Worm (Caenorhabditis elegans) whole organism, L3 larva: ENCODE results near the gene ipp-5.
A peak's percentile ranks its signal among the peaks of the same experiment; 100 is the strongest.

ENCODE experiments used
- R02D3.7 ChIP-seq: fragments of 150-350 bp; optimal IDR thresholded peaks from 2 replicates; lab custom pipeline; 2014; ENCODE audit warnings: missing biosample characterization, missing genetic modification characterization
- ZK546.5 ChIP-seq: sonication (generic microtip); optimal IDR thresholded peaks from 2 replicates; lab custom pipeline; 2017; ENCODE audit warnings: missing biosample characterization, missing genetic modification characterization
- aly-2 ChIP-seq: fragments of 150-350 bp; optimal IDR thresholded peaks from 2 replicates; lab custom pipeline; 2014; ENCODE audit warnings: missing biosample characterization, missing genetic modification characterization
- ama-1 ChIP-seq: fragments of 150-350 bp; optimal IDR thresholded peaks from 2 replicates; lab custom pipeline; 2018
- ceh-16 ChIP-seq: sonication (generic microtip); optimal IDR thresholded peaks from 2 replicates; lab custom pipeline; 2017; ENCODE audit warnings: missing biosample characterization, missing genetic modification characterization
- ceh-28 ChIP-seq: fragments of 150-350 bp; optimal IDR thresholded peaks from 2 replicates; lab custom pipeline; 2014; ENCODE audit warnings: missing biosample characterization, missing genetic modification reagents, missing genetic modification characterization
- ceh-82 ChIP-seq: fragments of 150-350 bp; optimal IDR thresholded peaks from 2 replicates; lab custom pipeline; 2014; ENCODE audit warnings: missing biosample characterization, missing genetic modification characterization
- ceh-9 ChIP-seq: sonication (generic microtip); optimal IDR thresholded peaks from 2 replicates; lab custom pipeline; 2018; ENCODE audit warnings: missing biosample characterization, missing genetic modification characterization
- daf-12 ChIP-seq: fragments of 150-350 bp; optimal IDR thresholded peaks from 2 replicates; lab custom pipeline; 2014; ENCODE audit warnings: missing biosample characterization, missing genetic modification reagents, missing genetic modification characterization
- egl-27 ChIP-seq: sonication (generic microtip); optimal IDR thresholded peaks from 4 replicates; lab custom pipeline; 2017; ENCODE audit warnings: missing biosample characterization, missing genetic modification reagents, missing genetic modification characterization
- egl-5 ChIP-seq: fragments of 150-350 bp; optimal IDR thresholded peaks from 2 replicates; lab custom pipeline; 2017; ENCODE audit warnings: missing biosample characterization, missing genetic modification reagents, missing genetic modification characterization, inconsistent platforms
- elt-1 ChIP-seq: fragments of 150-350 bp; optimal IDR thresholded peaks from 2 replicates; lab custom pipeline; 2014; ENCODE audit warnings: missing biosample characterization, missing genetic modification characterization
- elt-2 ChIP-seq: sonication (generic microtip); optimal IDR thresholded peaks from 2 replicates; lab custom pipeline; 2016; ENCODE audit warnings: missing genetic modification reagents, mild to moderate bottlenecking, missing genetic modification characterization, missing compliant biosample characterization
- elt-3 ChIP-seq, 3 experiments: fragments of 150-350 bp in 1 of 3; sonication (generic microtip) in 2 of 3; optimal IDR thresholded peaks; 2 replicates in 2 of 3; 4 replicates in 1 of 3; lab custom pipeline; 2014 to 2017; ENCODE audit warnings: missing biosample characterization in 3 of 3, missing genetic modification characterization in 3 of 3
- fkh-10 ChIP-seq: sonication (generic microtip); optimal IDR thresholded peaks from 2 replicates; lab custom pipeline; 2017; ENCODE audit warnings: missing biosample characterization, missing genetic modification reagents, missing genetic modification characterization
- fos-1 ChIP-seq: fragments of 150-350 bp; optimal IDR thresholded peaks from 2 replicates; lab custom pipeline; 2014; ENCODE audit warnings: missing biosample characterization, missing genetic modification characterization
- hmg-11 ChIP-seq: sonication (generic microtip); optimal IDR thresholded peaks from 2 replicates; lab custom pipeline; 2016; ENCODE audit warnings: missing genetic modification characterization, missing compliant biosample characterization
- jun-1 ChIP-seq: fragments of 150-350 bp; optimal IDR thresholded peaks from 2 replicates; lab custom pipeline; 2014; ENCODE audit warnings: missing biosample characterization, missing genetic modification reagents, missing genetic modification characterization
- lin-15B ChIP-seq: fragments of 150-350 bp; optimal IDR thresholded peaks from 2 replicates; lab custom pipeline; 2014; ENCODE audit warnings: missing biosample characterization, missing genetic modification characterization
- lin-39 ChIP-seq: fragments of 150-350 bp; optimal IDR thresholded peaks from 2 replicates; lab custom pipeline; 2018; ENCODE audit warnings: missing biosample characterization, missing genetic modification reagents, missing genetic modification characterization
- lsy-12 ChIP-seq: sonication (generic microtip); optimal IDR thresholded peaks from 2 replicates; lab custom pipeline; 2016; ENCODE audit warnings: mild to moderate bottlenecking, missing genetic modification characterization, missing compliant biosample characterization
- mdl-1 ChIP-seq: fragments of 150-350 bp; optimal IDR thresholded peaks from 2 replicates; lab custom pipeline; 2014; ENCODE audit warnings: missing biosample characterization, missing genetic modification characterization
- mml-1 ChIP-seq: fragments of 150-350 bp; sonication (generic microtip); optimal IDR thresholded peaks from 3 replicates; lab custom pipeline; 2014; ENCODE audit warnings: missing biosample characterization, missing genetic modification characterization
- nfya-1 ChIP-seq: sonication (generic microtip); optimal IDR thresholded peaks from 2 replicates; lab custom pipeline; 2017; ENCODE audit warnings: missing genetic modification characterization, mild to moderate bottlenecking, missing compliant biosample characterization, antibody characterized with exemption, moderate library complexity; ENCODE audit not compliant: insufficient read depth
- nhr-11 ChIP-seq: fragments of 150-350 bp; optimal IDR thresholded peaks from 2 replicates; lab custom pipeline; 2014; ENCODE audit warnings: missing biosample characterization, missing genetic modification characterization
- nhr-12 ChIP-seq: fragments of 150-350 bp; optimal IDR thresholded peaks from 2 replicates; lab custom pipeline; 2014; ENCODE audit warnings: missing biosample characterization, missing genetic modification characterization
- nhr-23 ChIP-seq: fragments of 150-350 bp; optimal IDR thresholded peaks from 2 replicates; lab custom pipeline; 2014; ENCODE audit warnings: missing biosample characterization, missing genetic modification reagents, missing genetic modification characterization
- nhr-237 ChIP-seq: fragments of 150-350 bp; optimal IDR thresholded peaks from 2 replicates; lab custom pipeline; 2014; ENCODE audit warnings: missing biosample characterization, missing genetic modification characterization
- nhr-25 ChIP-seq: sonication (generic microtip); optimal IDR thresholded peaks from 2 replicates; lab custom pipeline; 2017; ENCODE audit warnings: missing biosample characterization, missing genetic modification characterization
- nhr-28 ChIP-seq: fragments of 150-350 bp; optimal IDR thresholded peaks from 2 replicates; lab custom pipeline; 2014; ENCODE audit warnings: missing biosample characterization, missing genetic modification characterization
- nhr-67 ChIP-seq: fragments of 150-350 bp; optimal IDR thresholded peaks from 2 replicates; lab custom pipeline; 2014; ENCODE audit warnings: missing biosample characterization, missing genetic modification characterization
- nhr-76 ChIP-seq: fragments of 150-350 bp; sonication (generic microtip); optimal IDR thresholded peaks from 5 replicates; lab custom pipeline; 2014; ENCODE audit warnings: missing biosample characterization, missing genetic modification characterization
- nhr-77 ChIP-seq: fragments of 150-350 bp; optimal IDR thresholded peaks from 2 replicates; lab custom pipeline; 2014; ENCODE audit warnings: missing biosample characterization, missing genetic modification characterization
- pha-4 ChIP-seq: fragments of 150-350 bp; optimal IDR thresholded peaks from 2 replicates; lab custom pipeline; 2014; ENCODE audit warnings: missing biosample characterization, missing genetic modification reagents, missing genetic modification characterization
- pqm-1 ChIP-seq: fragments of 150-350 bp; optimal IDR thresholded peaks from 2 replicates; lab custom pipeline; 2017; ENCODE audit warnings: missing biosample characterization, missing genetic modification characterization, inconsistent platforms
- sea-2 ChIP-seq: fragments of 150-350 bp; sonication (generic microtip); optimal IDR thresholded peaks from 4 replicates; lab custom pipeline; 2014; ENCODE audit warnings: missing biosample characterization, missing genetic modification reagents, missing genetic modification characterization
- skn-1 ChIP-seq: fragments of 150-350 bp; optimal IDR thresholded peaks from 2 replicates; lab custom pipeline; 2014; ENCODE audit warnings: missing biosample characterization, missing genetic modification characterization
- snpc-4 ChIP-seq: fragments of 150-350 bp; optimal IDR thresholded peaks from 2 replicates; lab custom pipeline; 2014; ENCODE audit warnings: missing biosample characterization, missing genetic modification characterization
- unc-39 ChIP-seq: sonication (generic microtip); optimal IDR thresholded peaks from 4 replicates; lab custom pipeline; 2017; ENCODE audit warnings: missing biosample characterization, missing genetic modification characterization
- unc-62 ChIP-seq: fragments of 150-350 bp; sonication (generic microtip); optimal IDR thresholded peaks from 4 replicates; lab custom pipeline; 2014; ENCODE audit warnings: missing biosample characterization, missing genetic modification reagents, missing genetic modification characterization
- zag-1 ChIP-seq: fragments of 150-350 bp; optimal IDR thresholded peaks from 2 replicates; lab custom pipeline; 2014; ENCODE audit warnings: missing biosample characterization, missing genetic modification characterization
- ztf-11 ChIP-seq: fragments of 150-350 bp; optimal IDR thresholded peaks from 2 replicates; lab custom pipeline; 2014; ENCODE audit warnings: missing biosample characterization, missing genetic modification characterization
- ztf-4 ChIP-seq: fragments of 150-350 bp; optimal IDR thresholded peaks from 2 replicates; lab custom pipeline; 2014; ENCODE audit warnings: missing biosample characterization, missing genetic modification characterization

ipp-5 gene

DNA sequence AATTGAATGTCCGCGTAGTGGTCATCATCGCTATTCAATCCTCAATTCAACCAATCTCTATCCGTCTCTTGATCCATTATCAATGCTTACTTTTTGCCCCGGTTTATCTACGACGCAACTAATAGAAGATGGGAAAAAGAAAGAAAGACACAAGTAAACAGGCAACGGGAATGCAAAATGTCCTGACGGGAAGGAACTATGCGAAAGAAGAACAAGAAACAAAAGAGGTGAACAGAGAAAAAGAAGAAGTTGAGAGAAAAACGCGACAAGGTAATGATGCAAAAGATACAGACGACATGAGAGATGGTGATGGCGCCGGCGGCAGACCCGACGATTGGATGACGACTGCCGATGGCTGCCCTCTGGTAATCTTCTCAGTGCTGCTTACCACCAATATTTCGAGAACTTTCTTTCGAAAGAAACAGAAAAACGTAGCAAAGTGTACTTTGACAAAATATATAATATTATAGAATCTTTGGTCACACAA lies 10.8 kb downstream of the ipp-5 start (continued):
- peak; percentile 44 for TF ChIP-seq ceh-28
- TF ChIP-seq hmg-11 (tag; lab: Kevin White, UChicago): peak; percentile 58
- TF ChIP-seq nhr-77 (tag; lab: Kevin White, UChicago): no peak
- no peak for TF ChIP-seq ceh-82 (tag; lab: Kevin White, UChicago)
- TF ChIP-seq nhr-11: no peak
- TF ChIP-seq R02D3.7 (tag; lab: Kevin White, UChicago): peak; percentile 21
- TF ChIP-seq lsy-12: peak; percentile 28
- TF ChIP-seq elt-2: peak; percentile 92
- TF ChIP-seq mdl-1 (tag; lab: Kevin White, UChicago): peak; percentile 19

DNA sequence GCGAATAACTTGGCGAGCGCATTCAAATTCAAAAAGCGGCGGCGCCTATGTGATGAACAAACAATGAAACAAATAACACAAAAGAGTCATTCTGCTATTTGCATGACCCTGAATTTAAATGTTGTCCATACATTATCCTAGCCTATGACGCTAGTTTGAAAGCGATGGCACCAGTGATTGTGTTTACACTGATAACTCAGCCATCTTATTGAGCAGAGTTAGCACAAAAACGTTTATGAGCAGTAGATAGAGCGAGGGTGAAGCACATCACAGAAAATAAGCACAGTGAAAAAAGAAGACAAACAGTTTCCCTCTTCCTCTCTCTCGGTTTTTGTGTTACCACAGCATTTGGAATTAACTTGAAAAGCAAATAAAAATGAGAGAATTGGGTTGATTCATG lies 12.0 kb downstream of the ipp-5 start:
- TF ChIP-seq unc-39 (tag; lab: Kevin White, UChicago) (no peak), snpc-4 (tag; lab: Kevin White, UChicago) (no peak), nfya-1 (tag; lab: Kevin White, UChicago) (no peak), nhr-237 (tag; lab: Kevin White, UChicago) (no peak), nhr-12 (tag; lab: Kevin White, UChicago) (no peak), ceh-16 (tag; lab: Kevin White, UChicago) (no peak), fkh-10 (GFP tag; lab: Kevin White, UChicago) (no peak), elt-1 (tag; lab: Kevin White, UChicago) (no peak), elt-2 (peak; percentile 8), hmg-11 (tag; lab: Kevin White, UChicago) (no peak), fos-1 (tag; lab: Kevin White, UChicago) (no peak), skn-1 (tag; lab: Kevin White, UChicago) (no peak), jun-1 (tag; lab: Kevin White, UChicago) (peak; percentile 37), elt-3 (tag; optimal IDR thresholded peaks at IDR 0.05; lab: Kevin White, UChicago) (no peak), egl-5 (tag; lab: Kevin White, UChicago) (no peak), ztf-4 (tag; lab: Kevin White, UChicago) (no peak), nhr-76 (tag; lab: Kevin White, UChicago) (no peak), pha-4 (peak; percentile 79), ceh-9 (no peak), pqm-1 (tag; lab: Kevin White, UChicago) (no peak), zag-1 (tag; lab: Kevin White, UChicago) (no peak)
- TF ChIP-seq, all 47 proteins: peak for 3

ce11 chrX:6048508-6048907 lies 17.2 kb downstream of the ipp-5 start, which contains the start of gene pak-1:
Gene pak-1 (minus strand): TSS chrX:6048608.
- no peak for TF ChIP-seq elt-1 (tag; lab: Kevin White, UChicago)
- no peak for TF ChIP-seq ama-1 (lab: Kevin White, UChicago)
- TF ChIP-seq daf-12 (tag; lab: Kevin White, UChicago): no peak
- no peak for TF ChIP-seq unc-62 (GFP tag; lab: Kevin White, UChicago)
- no peak for TF ChIP-seq nhr-67 (tag; lab: Kevin White, UChicago)
- no peak for TF ChIP-seq egl-27
- TF ChIP-seq ceh-82 (tag; lab: Kevin White, UChicago): no peak
- no peak for TF ChIP-seq ztf-4 (tag; lab: Kevin White, UChicago)
- TF ChIP-seq unc-39 (tag; lab: Kevin White, UChicago): no peak

DNA sequence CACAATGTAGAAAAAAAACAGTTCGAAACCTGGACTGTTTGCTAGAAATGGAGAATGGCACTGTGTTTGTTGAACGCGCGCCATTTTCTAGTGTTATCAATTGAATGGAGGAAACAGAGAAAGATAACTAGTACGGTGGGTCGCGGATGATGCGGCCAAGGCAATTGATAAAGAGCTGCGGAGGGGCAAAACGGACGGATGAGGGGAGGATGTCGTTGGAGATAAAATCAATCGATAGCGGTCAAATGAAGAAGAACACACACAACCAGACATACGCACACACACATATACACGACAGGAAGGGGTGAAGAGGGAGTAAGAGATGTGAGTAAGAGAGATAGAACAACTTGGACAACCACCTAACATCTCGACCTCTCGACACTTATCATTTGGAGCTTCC lies 18.8 kb downstream of the ipp-5 start:
- TF ChIP-seq nhr-28 (tag; lab: Kevin White, UChicago) (no peak), zag-1 (tag; lab: Kevin White, UChicago) (no peak), aly-2 (no peak), nhr-76 (tag; lab: Kevin White, UChicago) (no peak), ceh-28 (peak; percentile 80), lin-39 (tag; lab: Kevin White, UChicago) (no peak), elt-1 (tag; lab: Kevin White, UChicago) (no peak), ceh-9 (no peak), nhr-11 (no peak), fkh-10 (GFP tag; lab: Kevin White, UChicago) (no peak), nhr-77 (tag; lab: Kevin White, UChicago) (no peak), ztf-11 (tag; lab: Kevin White, UChicago) (no peak), nhr-25 (tag; lab: Kevin White, UChicago) (no peak), R02D3.7 (tag; lab: Kevin White, UChicago) (no peak), ceh-82 (tag; lab: Kevin White, UChicago) (no peak), nhr-23 (tag; lab: Kevin White, UChicago) (peak; percentile 68), nfya-1 (tag; lab: Kevin White, UChicago) (no peak), jun-1 (tag; lab: Kevin White, UChicago) (no peak), egl-5 (tag; lab: Kevin White, UChicago) (no peak), elt-3 (tag; optimal IDR thresholded peaks at IDR 0.05; lab: Kevin White, UChicago) (peak in 1 of 3 experiments; percentile 87), unc-62 (GFP tag; lab: Kevin White, UChicago) (no peak), mml-1 (tag; lab: Kevin White, UChicago) (no peak), ZK546.5 (tag; lab: Kevin White, UChicago) (no peak), nhr-237 (tag; lab: Kevin White, UChicago) (no peak), fos-1 (tag; lab: Kevin White, UChicago) (no peak), sea-2 (no peak), lin-15B (tag; lab: Kevin White, UChicago) (no peak), ceh-16 (tag; lab: Kevin White, UChicago) (no peak), daf-12 (tag; lab: Kevin White, UChicago) (no peak), elt-2 (peak; percentile 56), snpc-4 (tag; lab: Kevin White, UChicago) (no peak), pha-4 (no peak), pqm-1 (tag; lab: Kevin White, UChicago) (no peak)
